Worm (Caenorhabditis elegans): Measurements from ENCODE around the gene T01C3.11.
A peak's percentile ranks its signal among the peaks of the same experiment; 100 is the strongest.

The T01C3.11 gene

ce11 chrV:14984593-14984992 lies 14.7 kb upstream of the T01C3.11 start, which contains the start of gene F02D8.4:
TSS of gene F02D8.4 (plus strand) at chrV:14984893.
- TF ChIP-seq pha-4 (tag; optimal IDR thresholded peaks at IDR 0.05): no peak
- no peak for TF ChIP-seq ztf-16 (tag; optimal IDR thresholded peaks at IDR 0.05)
- TF ChIP-seq fkh-6 (tag; optimal IDR thresholded peaks at IDR 0.05): no peak
- no peak for TF ChIP-seq ceh-2 (tag; optimal IDR thresholded peaks at IDR 0.05)
- no peak for TF ChIP-seq sox-4 (tag; optimal IDR thresholded peaks at IDR 0.05)
- TF ChIP-seq lin-11 (tag; optimal IDR thresholded peaks at IDR 0.05): no peak
- no peak for TF ChIP-seq sox-2 (GFP tag; IDR thresholded peaks at IDR 0.05)
- TF ChIP-seq unc-86 (tag; optimal IDR thresholded peaks at IDR 0.05): no peak

- TF ChIP-seq C38D4.7 (GFP tag; optimal IDR thresholded peaks at IDR 0.05) (no peak), nfya-1 (tag; optimal IDR thresholded peaks at IDR 0.05) (peak; percentile 19)
These were observed 8.5 kb upstream of the T01C3.11 start, which contains the start of the genes cdt-2 and T01C3.2 for ce11 chrV:14990843-14991242. TSS of gene cdt-2 (minus strand) at chrV:14991126. TSS of gene T01C3.2 (plus strand) at chrV:14991168.

ce11 chrV:14991489-14991888 lies 7.8 kb upstream of the T01C3.11 start:
- TF ChIP-seq rnt-1 (tag; optimal IDR thresholded peaks at IDR 0.05): no peak
- no peak for TF ChIP-seq ets-4 (tag; optimal IDR thresholded peaks at IDR 0.05)
- no peak for TF ChIP-seq nhr-11 (tag; optimal IDR thresholded peaks at IDR 0.05)
- no peak for TF ChIP-seq pag-3 (tag; optimal IDR thresholded peaks at IDR 0.05; ENCODE audit: borderline replicate concordance)
- TF ChIP-seq ceh-9 (tag; optimal IDR thresholded peaks at IDR 0.05): no peak
- TF ChIP-seq ttx-3 (tag; optimal IDR thresholded peaks at IDR 0.05): no peak
- TF ChIP-seq ceh-2 (tag; optimal IDR thresholded peaks at IDR 0.05): no peak
- no peak for TF ChIP-seq C38D4.7 (GFP tag; optimal IDR thresholded peaks at IDR 0.05)
- TF ChIP-seq elt-4 (tag; optimal IDR thresholded peaks at IDR 0.05): no peak
- TF ChIP-seq pqm-1 (tag; optimal IDR thresholded peaks at IDR 0.05): no peak
- TF ChIP-seq zip-5 (tag; optimal IDR thresholded peaks at IDR 0.05): no peak
- TF ChIP-seq npax-4 (tag; optimal IDR thresholded peaks at IDR 0.05): no peak
- no peak for TF ChIP-seq nhr-232 (tag; optimal IDR thresholded peaks at IDR 0.05)
- no peak for TF ChIP-seq sdc-2 (tag; optimal IDR thresholded peaks at IDR 0.05)

- TF ChIP-seq fkh-10 (GFP tag; optimal IDR thresholded peaks at IDR 0.05): no peak
These were observed 6.7 kb upstream of the T01C3.11 start, which contains the start of gene T01C3.3 for ce11 chrV:14992627-14993117. TSS of gene T01C3.3 (minus strand) at chrV:14992677.

ce11 chrV:14993620-14994019 lies 5.7 kb upstream of the T01C3.11 start, which contains the start of gene fil-1:
TSS of gene fil-1 (plus strand) at chrV:14993838.
- TF ChIP-seq madf-2 (tag; optimal IDR thresholded peaks at IDR 0.05) (no peak), C38D4.7 (GFP tag; optimal IDR thresholded peaks at IDR 0.05) (no peak), nhr-232 (tag; optimal IDR thresholded peaks at IDR 0.05) (no peak), ceh-22 (tag; optimal IDR thresholded peaks at IDR 0.05) (no peak)

- TF ChIP-seq pag-3 (tag; optimal IDR thresholded peaks at IDR 0.05; ENCODE audit: borderline replicate concordance) (no peak), dmd-4 (tag; optimal IDR thresholded peaks at IDR 0.05; ENCODE audit: borderline replicate concordance) (no peak), pax-1 (tag; optimal IDR thresholded peaks at IDR 0.05) (no peak), pros-1 (tag; optimal IDR thresholded peaks at IDR 0.05) (no peak), tbx-7 (tag; optimal IDR thresholded peaks at IDR 0.05) (no peak), nhr-232 (tag; optimal IDR thresholded peaks at IDR 0.05) (no peak), lim-6 (tag; optimal IDR thresholded peaks at IDR 0.05) (no peak), C38D4.7 (GFP tag; optimal IDR thresholded peaks at IDR 0.05) (no peak), ceh-19 (GFP tag; optimal IDR thresholded peaks at IDR 0.05) (no peak), unc-55 (GFP tag; optimal IDR thresholded peaks at IDR 0.05) (no peak), pat-9 (tag; optimal IDR thresholded peaks at IDR 0.05) (no peak), nfya-1 (tag; optimal IDR thresholded peaks at IDR 0.05) (no peak), eyg-1 (tag; optimal IDR thresholded peaks at IDR 0.05) (no peak), hlh-6 (tag; optimal IDR thresholded peaks at IDR 0.05) (no peak), unc-3 (GFP tag; conservative IDR thresholded peaks at IDR 0.05) (no peak), unc-3 (tag; optimal IDR thresholded peaks at IDR 0.05) (no peak), T23F11.4 (GFP tag; optimal IDR thresholded peaks at IDR 0.05) (no peak)
These were observed 3.1 kb upstream of the T01C3.11 start, which contains the start of gene irld-14 for ce11 chrV:14996236-14996635. TSS of gene irld-14 (plus strand) at chrV:14996536.

Measured in whole organism, late embryonic.